Worm (Caenorhabditis elegans): ENCODE data around the gene set-30.

The set-30 gene

ce11 chrX:5009000-5009399 lies 9.9 kb downstream of the set-30 start, which contains the start of gene hsd-3:
hsd-3 (plus strand) TSS chrX:5009300.
- TF ChIP-seq F44E2.7 (GFP tag; IDR thresholded peaks at IDR 0.05) = no peak
- TF ChIP-seq zfp-2 (tag; optimal IDR thresholded peaks at IDR 0.05) = no peak
- TF ChIP-seq dmd-6 (GFP tag; IDR thresholded peaks at IDR 0.05) = peak; percentile 17; the same call in 1 of the 2 replicates
- no peak for TF ChIP-seq nhr-25 (tag; optimal IDR thresholded peaks at IDR 0.05; ENCODE audit: borderline replicate concordance, insufficient read depth)
- no peak for TF ChIP-seq zip-2 (tag; optimal IDR thresholded peaks at IDR 0.05)
- TF ChIP-seq madf-5 (GFP tag; IDR thresholded peaks at IDR 0.05) = no peak
- no peak for TF ChIP-seq set-16 (GFP tag; IDR thresholded peaks at IDR 0.05)
- TF ChIP-seq lin-38 (GFP tag; IDR thresholded peaks at IDR 0.05) = no peak

- TF ChIP-seq rbr-2 (tag; optimal IDR thresholded peaks at IDR 0.05) = no peak
- no peak for TF ChIP-seq egl-43 (GFP tag; IDR thresholded peaks at IDR 0.05)
- peak; percentile 30; the same call in 1 of the 2 replicates for TF ChIP-seq dmd-6 (GFP tag; IDR thresholded peaks at IDR 0.05)
- no peak for TF ChIP-seq daf-16 (GFP tag; optimal IDR thresholded peaks at IDR 0.05)
- peak; percentile 54 for TF ChIP-seq daf-16 (tag; optimal IDR thresholded peaks at IDR 0.05)
- TF ChIP-seq pqm-1 (tag; optimal IDR thresholded peaks at IDR 0.05) = peak; percentile 24
- TF ChIP-seq skn-1 (tag; optimal IDR thresholded peaks at IDR 0.05) = no peak
- no peak for TF ChIP-seq nhr-6 (tag; optimal IDR thresholded peaks at IDR 0.05)
- peak; percentile 59 for TF ChIP-seq aha-1 (tag)
- peak; percentile 19 for TF ChIP-seq nhr-28 (tag; optimal IDR thresholded peaks at IDR 0.05)
Observed at ce11 chrX:5013826-5014225, 14.8 kb downstream of the set-30 start, which contains the start of gene ZC449.7. ZC449.7 (plus strand) TSS chrX:5014074.

- TF ChIP-seq rbr-2 (tag; optimal IDR thresholded peaks at IDR 0.05) (no peak), sdz-12 (GFP tag; optimal IDR thresholded peaks at IDR 0.05) (no peak), nhr-6 (tag; optimal IDR thresholded peaks at IDR 0.05) (no peak), saeg-2 (GFP tag; IDR thresholded peaks at IDR 0.05) (no peak), dmd-8 (GFP tag; IDR thresholded peaks at IDR 0.05) (no peak), spr-3 (GFP tag; optimal IDR thresholded peaks at IDR 0.05) (no peak), nhr-28 (tag; optimal IDR thresholded peaks at IDR 0.05) (no peak)
Observed at ce11 chrX:5015775-5016174, 16.7 kb downstream of the set-30 start, which contains the start of gene ZC449.8. ZC449.8 (plus strand) TSS chrX:5016075.

- TF ChIP-seq dpl-1 (GFP tag; optimal IDR thresholded peaks at IDR 0.05) (no peak), mes-2 (tag; optimal IDR thresholded peaks at IDR 0.05; ENCODE audit: poor library complexity, severe bottlenecking) (no peak), daf-19 (GFP tag; conservative IDR thresholded peaks at IDR 0.05) (no peak), Y75B8A.6 (GFP tag; IDR thresholded peaks at IDR 0.05) (no peak), fos-1 (tag; optimal IDR thresholded peaks at IDR 0.05) (no peak), nhr-77 (tag; optimal IDR thresholded peaks at IDR 0.05) (no peak)
Observed at ce11 chrX:5017591-5017990, 18.5 kb downstream of the set-30 start, which contains the start of gene sek-3. sek-3 (plus strand) TSS chrX:5017891.

- TF ChIP-seq spr-3 (GFP tag; optimal IDR thresholded peaks at IDR 0.05) (no peak), dmd-8 (GFP tag; IDR thresholded peaks at IDR 0.05) (no peak), Y105C5A.15 (GFP tag; IDR thresholded peaks at IDR 0.05) (no peak), mes-2 (tag; optimal IDR thresholded peaks at IDR 0.05; ENCODE audit: poor library complexity, severe bottlenecking) (no peak), duxl-1 (tag; optimal IDR thresholded peaks at IDR 0.05; ENCODE audit: poor library complexity) (no peak), lin-13 (GFP tag; optimal IDR thresholded peaks at IDR 0.05) (peak; percentile 30), vab-7 (GFP tag; IDR thresholded peaks at IDR 0.05) (no peak), ces-1 (GFP tag; optimal IDR thresholded peaks at IDR 0.05) (no peak), unc-39 (tag; optimal IDR thresholded peaks at IDR 0.05) (no peak), jun-1 (tag; optimal IDR thresholded peaks at IDR 0.05) (no peak), nhr-111 (GFP tag; optimal IDR thresholded peaks at IDR 0.05) (no peak), nhr-102 (tag; optimal IDR thresholded peaks at IDR 0.05) (no peak), nhr-237 (tag; optimal IDR thresholded peaks at IDR 0.05) (no peak), pha-4 (GFP tag; IDR thresholded peaks at IDR 0.05) (no peak), pha-4 (tag; optimal IDR thresholded peaks at IDR 0.05) (no peak), dmd-9 (GFP tag; IDR thresholded peaks at IDR 0.05) (no peak), mxl-2 (GFP tag; conservative IDR thresholded peaks at IDR 0.05) (no peak), nhr-6 (tag; optimal IDR thresholded peaks at IDR 0.05) (no peak), nhr-76 (tag; optimal IDR thresholded peaks at IDR 0.05) (no peak), lim-7 (GFP tag; IDR thresholded peaks at IDR 0.05) (no peak), lsy-2 (tag; optimal IDR thresholded peaks at IDR 0.05) (no peak)
Observed at ce11 chrX:5018062-5018653, 19.1 kb downstream of the set-30 start.

Measured in whole organism, L4 larva.